Worm (Caenorhabditis elegans) whole organism, early embryonic: ENCODE measurements around the gene ncap-1.

Source experiments
- B0310.2 ChIP-seq: sonication (generic microtip); optimal IDR thresholded peaks from 2 replicates; lab custom pipeline; 2016; ENCODE audit warnings: mild to moderate bottlenecking, missing genetic modification characterization, missing compliant biosample characterization
- F13C5.2 ChIP-seq: sonication (generic microtip); optimal IDR thresholded peaks from 2 replicates; lab custom pipeline; 2017; ENCODE audit warnings: mild to moderate bottlenecking, missing genetic modification characterization, inconsistent platforms, missing compliant biosample characterization
- aly-1 ChIP-seq: sonication (generic microtip); optimal IDR thresholded peaks from 2 replicates; lab custom pipeline; 2016; ENCODE audit warnings: missing genetic modification characterization, missing compliant biosample characterization
- ama-1 ChIP-seq: fragments of 150-350 bp; optimal IDR thresholded peaks from 2 replicates; lab custom pipeline; 2014
- ceh-13 ChIP-seq: fragments of 200-800 bp; sonication (Bioruptor generic); optimal IDR thresholded peaks from 2 replicates; lab custom pipeline; 2018; ENCODE audit warnings: mild to moderate bottlenecking, missing genetic modification characterization, missing compliant biosample characterization
- ceh-36 ChIP-seq: sonication (generic microtip); optimal IDR thresholded peaks from 2 replicates; lab custom pipeline; 2016; ENCODE audit warnings: missing genetic modification characterization, inconsistent platforms, missing compliant biosample characterization
- ets-7 ChIP-seq: sonication (generic microtip); optimal IDR thresholded peaks from 2 replicates; lab custom pipeline; 2016; ENCODE audit warnings: missing genotype, missing genetic modification characterization, missing compliant biosample characterization
- flt-1 ChIP-seq: fragments of 200-800 bp; sonication (Bioruptor generic); IDR thresholded peaks from 2 replicates; pipeline ENCODE4 v1.3.6; 2022; ENCODE audit warnings: missing genetic modification characterization, missing compliant biosample characterization
- hmbx-1 ChIP-seq: sonication (generic microtip); optimal IDR thresholded peaks from 2 replicates; lab custom pipeline; 2016; ENCODE audit warnings: mild to moderate bottlenecking, missing genetic modification characterization, missing compliant biosample characterization
- hmg-4 ChIP-seq: fragments of 200-800 bp; sonication (Bioruptor generic); optimal IDR thresholded peaks from 2 replicates; lab custom pipeline; 2018; ENCODE audit warnings: mild to moderate bottlenecking, missing genetic modification characterization, missing compliant biosample characterization
- hnd-1 ChIP-seq: sonication (generic microtip); optimal IDR thresholded peaks from 2 replicates; lab custom pipeline; 2016; ENCODE audit warnings: missing genetic modification characterization, missing compliant biosample characterization
- pes-1 ChIP-seq: fragments of 200-800 bp; sonication (Bioruptor generic); IDR thresholded peaks from 2 replicates; pipeline ENCODE4 v1.3.6; 2022; ENCODE audit warnings: missing genetic modification reagents, missing genetic modification characterization, missing compliant biosample characterization
- scrt-1 ChIP-seq: fragments of 200-800 bp; sonication (Bioruptor generic); IDR thresholded peaks from 2 replicates; pipeline ENCODE4 v1.3.6; 2022; ENCODE audit warnings: missing genetic modification characterization, missing compliant biosample characterization
- sea-1 ChIP-seq: fragments of 200-800 bp; sonication (Bioruptor generic); conservative IDR thresholded peaks from 2 replicates; pipeline ENCODE4 v1.3.6; 2022; ENCODE audit warnings: missing genetic modification characterization, missing compliant biosample characterization
- tbx-11 ChIP-seq: fragments of 200-800 bp; sonication (Bioruptor generic); IDR thresholded peaks from 2 replicates; pipeline ENCODE4 v1.3.6; 2022; ENCODE audit warnings: missing genetic modification characterization, missing compliant biosample characterization
- tbx-37 ChIP-seq: fragments of 200-800 bp; sonication (Bioruptor generic); conservative IDR thresholded peaks from 2 replicates; pipeline ENCODE4 v1.3.6; 2022; ENCODE audit warnings: missing genetic modification reagents, missing genetic modification characterization, missing compliant biosample characterization
- tra-4 ChIP-seq: sonication (generic microtip); optimal IDR thresholded peaks from 2 replicates; lab custom pipeline; 2017; ENCODE audit warnings: missing genetic modification characterization, missing compliant biosample characterization

The ncap-1 gene

DNA sequence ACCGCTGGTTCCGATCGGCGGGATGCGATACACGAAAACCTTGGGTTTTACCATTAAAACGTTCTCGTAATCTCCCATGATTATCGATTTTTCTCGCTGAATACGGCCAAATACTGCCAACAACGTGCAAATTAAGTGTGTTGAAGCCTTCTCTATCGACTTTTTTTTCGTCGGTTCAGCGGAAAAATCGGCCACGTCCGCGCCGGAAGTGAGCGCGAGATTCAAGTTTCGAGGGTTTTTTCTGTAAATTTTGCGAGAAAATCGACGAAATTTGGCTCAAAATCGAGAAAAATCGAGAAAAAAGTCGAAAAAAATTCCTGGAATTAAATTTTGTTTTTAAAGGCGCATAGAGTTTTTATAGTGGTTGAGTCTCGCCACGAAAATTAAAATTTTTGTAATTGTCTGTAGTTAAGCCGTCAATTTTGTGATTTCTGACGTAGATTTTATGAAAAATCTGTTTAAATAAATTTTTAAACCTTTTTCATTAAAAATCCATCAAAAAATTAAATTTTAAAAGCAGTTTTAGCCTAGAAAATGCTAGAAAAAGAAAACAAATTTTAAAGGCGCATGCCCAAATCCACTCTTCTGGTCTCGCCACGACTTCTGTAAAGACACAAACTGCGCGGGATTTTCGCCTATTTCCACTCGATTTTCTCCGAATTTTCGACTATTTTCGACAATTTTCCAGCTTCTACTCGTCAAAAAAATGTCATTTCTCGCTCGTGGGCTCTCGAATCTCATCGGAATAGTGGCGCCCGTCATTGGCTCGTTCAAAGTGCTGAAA lies at the start of gene ncap-1, which contains the start of gene Y110A2AR.1:
TSS of gene ncap-1 (minus strand) at position 241 of the 784 bp plus-strand sequence.
TSS of gene Y110A2AR.1 (plus strand) at position 637 of the 784 bp plus-strand sequence.
- TF ChIP-seq hmbx-1 (tag; lab: Kevin White, UChicago) (no peak), aly-1 (no peak), F13C5.2 (tag; lab: Kevin White, UChicago) (no peak), flt-1 (no peak), hnd-1 (tag; lab: Kevin White, UChicago) (no peak), ceh-13 (GFP tag; lab: Kevin White, UChicago) (no peak), ets-7 (tag; lab: Kevin White, UChicago) (no peak), hmg-4 (GFP tag; lab: Kevin White, UChicago) (no peak), ceh-36 (no peak), scrt-1 (GFP tag; lab: Robert Waterston, UW) (no peak), pes-1 (no peak), sea-1 (GFP tag; lab: Robert Waterston, UW) (no peak), ama-1 (no peak), tbx-11 (GFP tag; lab: Robert Waterston, UW) (no peak), tra-4 (tag; lab: Kevin White, UChicago) (no peak), B0310.2 (tag; lab: Kevin White, UChicago) (no peak), tbx-37 (GFP tag; lab: Robert Waterston, UW) (no peak)

DNA sequence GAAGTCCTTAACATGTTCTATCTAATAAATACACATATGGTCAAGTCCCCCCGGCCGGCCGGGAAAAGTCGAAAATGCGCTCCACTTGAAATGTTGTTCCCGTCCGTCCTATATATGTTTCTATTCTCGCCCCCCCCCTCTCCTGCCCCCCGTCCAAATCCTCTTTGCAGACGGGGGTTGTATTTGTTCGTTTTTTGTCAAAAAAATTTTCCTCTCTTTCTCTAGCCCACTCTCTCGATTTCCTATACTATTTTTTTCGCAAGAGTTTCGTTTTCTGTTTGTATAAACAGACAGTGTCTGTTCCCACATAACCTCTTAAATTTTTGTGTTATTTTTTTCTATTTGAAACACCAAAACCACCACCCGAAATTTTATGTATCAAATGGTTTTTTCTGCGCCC lies 48.0 kb upstream of the ncap-1 start:
- TF ChIP-seq sea-1 (GFP tag; lab: Robert Waterston, UW) (no peak), hmbx-1 (tag; lab: Kevin White, UChicago) (no peak)

DNA sequence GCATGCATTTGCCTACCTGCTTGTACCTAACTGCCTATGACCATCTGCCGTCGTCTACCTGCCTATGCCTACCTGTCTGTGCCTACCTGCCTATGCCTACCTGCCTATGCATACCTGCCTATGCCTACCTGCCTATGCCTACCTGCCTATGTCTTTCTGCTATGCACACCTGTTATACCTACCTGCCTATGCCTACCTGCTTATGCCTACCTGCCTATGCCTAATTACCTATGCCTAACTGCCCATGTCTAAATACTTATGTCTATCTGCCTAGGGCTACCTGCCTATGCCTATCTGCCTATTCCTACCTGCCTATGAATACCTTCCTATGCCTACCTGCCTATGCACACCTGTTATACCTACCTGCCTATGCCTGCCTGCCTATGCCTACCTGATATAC lies 47.2 kb upstream of the ncap-1 start:
- TF ChIP-seq scrt-1 (GFP tag; lab: Robert Waterston, UW) = no peak
- no peak for TF ChIP-seq pes-1
- no peak for TF ChIP-seq hmbx-1 (tag; lab: Kevin White, UChicago)

DNA sequence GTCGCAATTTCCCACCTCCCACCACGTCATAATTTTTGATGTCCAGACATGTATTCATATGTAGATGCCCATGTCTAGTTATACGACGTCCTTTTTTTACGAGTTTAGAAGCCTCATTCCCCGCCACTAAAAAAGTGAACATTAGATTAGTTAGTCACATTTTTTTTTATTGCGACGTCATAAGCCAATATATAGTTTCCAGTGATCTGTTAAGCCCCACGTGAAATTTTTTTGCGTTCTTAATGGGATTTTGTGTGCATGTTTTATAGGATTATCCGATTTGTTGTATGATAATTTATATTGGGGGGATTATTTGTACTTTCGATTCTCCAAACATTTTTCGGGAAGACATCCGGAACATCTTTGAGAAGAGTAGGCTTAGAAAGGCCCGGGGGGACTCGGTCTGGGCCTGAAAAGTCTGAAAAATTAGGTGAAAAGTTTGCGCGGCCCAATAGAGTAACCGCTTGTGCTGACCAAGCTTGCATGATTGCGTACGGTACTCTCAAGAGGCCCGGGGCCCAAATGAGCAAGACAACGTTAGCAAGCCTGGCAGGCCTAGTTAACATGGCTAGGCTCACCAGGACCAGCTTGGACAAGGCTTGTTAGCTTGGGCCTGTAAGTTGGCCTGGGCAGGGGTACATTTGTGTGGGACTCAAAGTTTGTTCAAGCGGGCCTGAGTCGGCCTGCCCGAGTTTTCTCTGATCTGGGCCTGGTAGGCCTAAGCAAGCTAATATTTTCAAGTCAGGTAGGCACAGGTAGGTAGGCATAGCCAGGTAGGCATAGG lies 46.3 kb upstream of the ncap-1 start:
- no peak for TF ChIP-seq aly-1
- no peak for TF ChIP-seq hmbx-1 (tag; lab: Kevin White, UChicago)
- TF ChIP-seq ceh-13 (GFP tag; lab: Kevin White, UChicago) = no peak
- TF ChIP-seq hmg-4 (GFP tag; lab: Kevin White, UChicago) = no peak
- no peak for TF ChIP-seq ama-1
- no peak for TF ChIP-seq tbx-11 (GFP tag; lab: Robert Waterston, UW)
- TF ChIP-seq ets-7 (tag; lab: Kevin White, UChicago) = no peak
- TF ChIP-seq B0310.2 (tag; lab: Kevin White, UChicago) = no peak
- no peak for TF ChIP-seq flt-1
- TF ChIP-seq F13C5.2 (tag; lab: Kevin White, UChicago) = no peak
- TF ChIP-seq tbx-37 (GFP tag; lab: Robert Waterston, UW) = no peak
- TF ChIP-seq tra-4 (tag; lab: Kevin White, UChicago) = no peak

DNA sequence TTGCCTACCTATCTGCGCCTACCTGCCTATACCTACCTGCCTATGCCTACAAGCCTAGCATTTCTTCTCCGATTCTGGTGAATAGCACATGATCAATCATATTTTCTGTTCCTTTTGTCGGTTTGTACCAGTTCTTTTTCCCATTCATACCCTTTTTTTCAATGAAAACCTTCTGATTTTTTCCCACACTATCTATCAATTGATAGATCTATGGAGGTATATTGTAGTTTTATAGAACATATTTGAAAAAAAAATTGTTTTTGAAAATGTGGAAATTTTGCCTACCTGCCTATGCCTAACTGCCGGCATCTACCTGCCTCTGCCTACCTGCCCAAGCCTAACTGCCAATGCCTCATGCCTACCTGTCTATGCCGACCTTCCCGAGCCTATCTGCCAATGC lies 44.5 kb upstream of the ncap-1 start:
- TF ChIP-seq ama-1 (no peak), hmg-4 (GFP tag; lab: Kevin White, UChicago) (no peak), sea-1 (GFP tag; lab: Robert Waterston, UW) (no peak), flt-1 (no peak), tra-4 (tag; lab: Kevin White, UChicago) (no peak), ceh-13 (GFP tag; lab: Kevin White, UChicago) (no peak), pes-1 (no peak), ets-7 (tag; lab: Kevin White, UChicago) (no peak), aly-1 (no peak), F13C5.2 (tag; lab: Kevin White, UChicago) (no peak), tbx-37 (GFP tag; lab: Robert Waterston, UW) (no peak), hmbx-1 (tag; lab: Kevin White, UChicago) (no peak), B0310.2 (tag; lab: Kevin White, UChicago) (no peak), tbx-11 (GFP tag; lab: Robert Waterston, UW) (no peak), hnd-1 (tag; lab: Kevin White, UChicago) (no peak)

DNA sequence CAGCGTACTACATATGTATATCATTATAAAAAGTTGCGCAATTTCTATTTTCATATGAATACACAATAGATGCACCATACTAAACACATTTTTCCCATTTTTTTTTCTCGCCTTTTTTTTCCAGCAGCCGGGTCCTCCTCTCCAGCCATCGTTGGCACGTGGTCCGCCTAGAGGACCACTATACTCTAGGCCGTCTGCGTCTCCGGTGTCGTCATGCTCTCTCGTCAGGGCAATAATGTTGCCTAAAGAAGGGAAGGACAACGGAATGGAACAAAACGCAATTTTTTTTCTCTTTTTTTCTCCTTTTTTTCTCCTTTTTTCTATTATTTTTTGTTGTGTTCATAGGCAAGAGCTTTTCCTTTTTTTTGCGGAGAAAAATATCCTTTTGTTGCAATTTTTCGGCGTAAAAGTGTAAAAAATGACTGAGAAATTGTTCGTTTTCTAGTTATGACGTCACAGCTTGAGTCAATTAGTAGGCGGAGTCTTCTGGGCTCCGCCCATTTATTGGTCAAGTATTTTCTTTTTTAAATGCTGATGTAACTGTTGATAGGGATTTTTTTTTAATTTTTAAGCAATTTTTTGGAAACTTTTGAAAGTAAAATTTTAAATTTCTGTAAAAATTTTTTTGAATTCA lies 43.5 kb upstream of the ncap-1 start:
- no peak for TF ChIP-seq tbx-37 (GFP tag; lab: Robert Waterston, UW)

DNA sequence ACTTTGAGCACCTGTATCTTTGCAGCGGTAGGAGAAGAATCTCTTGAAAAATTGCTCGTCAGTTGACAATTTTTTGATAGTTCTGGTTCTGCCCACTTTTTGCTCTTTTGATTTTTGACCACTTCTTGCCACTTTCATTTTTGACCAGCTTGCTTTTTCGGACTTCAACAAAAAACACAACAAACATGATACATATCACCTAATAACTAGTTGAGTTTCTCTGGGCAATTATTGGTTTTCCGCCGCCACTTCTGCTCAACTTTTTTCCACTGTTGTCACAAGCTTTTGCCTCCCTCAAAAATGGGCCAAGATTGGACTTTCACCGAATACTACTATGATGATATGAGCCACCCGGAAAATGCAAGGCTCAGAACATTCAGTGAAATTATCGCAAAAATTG lies 39.2 kb upstream of the ncap-1 start, which contains the start of gene srw-60:
TSS of gene srw-60 (plus strand) at position 301 of the 400 bp plus-strand sequence.
- no peak for TF ChIP-seq tra-4 (tag; lab: Kevin White, UChicago)
- no peak for TF ChIP-seq B0310.2 (tag; lab: Kevin White, UChicago)
